Worm (Caenorhabditis elegans) whole organism, L4 larva: Measurements from ENCODE around the gene pgap-2.

Experiments used
- F26F4.8 ChIP-seq: fragments of 200-800 bp; sonication (Bioruptor generic); conservative IDR thresholded peaks from 2 replicates; pipeline ENCODE4 v1.3.6; 2022; ENCODE audit warnings: missing genetic modification characterization, missing compliant biosample characterization
- F37D6.2 ChIP-seq: sonication (generic microtip); optimal IDR thresholded peaks from 2 replicates; lab custom pipeline; 2016; ENCODE audit warnings: mild to moderate bottlenecking, missing genetic modification characterization, missing compliant biosample characterization
- Y105C5A.15 ChIP-seq: fragments of 200-800 bp; sonication (Bioruptor generic); IDR thresholded peaks from 2 replicates; pipeline ENCODE4 v1.3.6; 2022; ENCODE audit warnings: missing genetic modification characterization, missing compliant biosample characterization
- Y75B8A.6 ChIP-seq: fragments of 200-800 bp; sonication (Bioruptor generic); IDR thresholded peaks from 2 replicates; pipeline ENCODE4 v1.3.6; 2022; ENCODE audit warnings: missing genetic modification reagents, missing genetic modification characterization, missing compliant biosample characterization
- ZK546.5 ChIP-seq, 2 experiments: sonication (generic microtip); optimal IDR thresholded peaks; 2 replicates each; lab custom pipeline; 2017; ENCODE audit warnings: missing biosample characterization in 2 of 2, missing genetic modification characterization in 2 of 2
- aha-1 ChIP-seq: fragments of 150-350 bp; peaks from one replicate; lab custom pipeline; 2014; ENCODE audit warnings: missing biosample characterization, missing genetic modification characterization
- attf-4 ChIP-seq: sonication (generic microtip); optimal IDR thresholded peaks from 3 replicates; lab custom pipeline; 2017; ENCODE audit warnings: missing biosample characterization, missing genetic modification characterization
- ceh-20 ChIP-seq: fragments of 200-800 bp; sonication (Bioruptor generic); IDR thresholded peaks from 2 replicates; pipeline ENCODE4 v1.3.6; 2022; ENCODE audit warnings: missing genetic modification reagents, missing genetic modification characterization, missing compliant biosample characterization
- ceh-28 ChIP-seq: fragments of 150-350 bp; optimal IDR thresholded peaks from 2 replicates; lab custom pipeline; 2014; ENCODE audit warnings: missing biosample characterization, missing genetic modification reagents, missing genetic modification characterization
- ces-1 ChIP-seq: fragments of 150-350 bp; sonication (generic microtip); optimal IDR thresholded peaks from 4 replicates; lab custom pipeline; 2014; ENCODE audit warnings: missing biosample characterization, missing genetic modification reagents, missing genetic modification characterization
- ctbp-1 ChIP-seq: fragments of 200-800 bp; sonication (Bioruptor generic); IDR thresholded peaks from 2 replicates; pipeline ENCODE4 v1.3.6; 2022; ENCODE audit warnings: missing genetic modification reagents, missing genetic modification characterization, missing compliant biosample characterization
- daf-19 ChIP-seq: fragments of 200-800 bp; sonication (Bioruptor generic); conservative IDR thresholded peaks from 2 replicates; pipeline ENCODE4 v1.3.6; 2022; ENCODE audit warnings: missing genetic modification characterization, missing compliant biosample characterization
- dmd-6 ChIP-seq: fragments of 200-800 bp; sonication (Bioruptor generic); IDR thresholded peaks from 2 replicates; pipeline ENCODE4 v1.3.6; 2022; ENCODE audit warnings: missing genetic modification reagents, missing genetic modification characterization, missing compliant biosample characterization
- dpl-1 ChIP-seq: fragments of 150-350 bp; optimal IDR thresholded peaks from 2 replicates; lab custom pipeline; 2014; ENCODE audit warnings: missing biosample characterization, missing genetic modification reagents, missing genetic modification characterization
- egl-43 ChIP-seq: fragments of 200-800 bp; sonication (Bioruptor generic); IDR thresholded peaks from 2 replicates; pipeline ENCODE4 v1.3.6; 2022; ENCODE audit warnings: missing genetic modification reagents, missing genetic modification characterization, missing compliant biosample characterization
- fkh-10 ChIP-seq: fragments of 150-350 bp; optimal IDR thresholded peaks from 2 replicates; lab custom pipeline; 2014; ENCODE audit warnings: missing biosample characterization, missing genetic modification reagents, missing genetic modification characterization
- hif-1 ChIP-seq, 2 experiments: sonication (generic microtip); optimal IDR thresholded peaks; 2 replicates each; lab custom pipeline; 2016 to 2017; ENCODE audit warnings: missing compliant biosample characterization in 2 of 2, missing genetic modification characterization in 2 of 2, missing genetic modification reagents in 2 of 2, missing genotype in 2 of 2, mild to moderate bottlenecking in 1 of 2
- hlh-11 ChIP-seq: fragments of 200-800 bp; sonication (Bioruptor generic); optimal IDR thresholded peaks from 2 replicates; lab custom pipeline; 2018; ENCODE audit warnings: mild to moderate bottlenecking, missing genetic modification characterization, missing compliant biosample characterization
- hlh-30 ChIP-seq: sonication (generic microtip); optimal IDR thresholded peaks from 2 replicates; lab custom pipeline; 2017; ENCODE audit warnings: antibody characterized with exemption, mild to moderate bottlenecking, missing genetic modification characterization, missing compliant biosample characterization; ENCODE audit not compliant: insufficient read depth
- hmg-1.1 ChIP-seq: fragments of 200-800 bp; sonication (Bioruptor generic); IDR thresholded peaks from 2 replicates; pipeline ENCODE4 v1.3.6; 2022; ENCODE audit warnings: missing genetic modification reagents, missing genetic modification characterization, missing compliant biosample characterization
- lin-1 ChIP-seq: fragments of 200-800 bp; sonication (Bioruptor generic); IDR thresholded peaks from 2 replicates; pipeline ENCODE4 v1.3.6; 2022; ENCODE audit warnings: missing genetic modification reagents, missing genetic modification characterization, missing compliant biosample characterization
- lin-13 ChIP-seq: fragments of 150-350 bp; optimal IDR thresholded peaks from 2 replicates; lab custom pipeline; 2014; ENCODE audit warnings: missing biosample characterization, missing genetic modification reagents, missing genetic modification characterization
- lir-3 ChIP-seq: sonication (generic microtip); optimal IDR thresholded peaks from 2 replicates; lab custom pipeline; 2016; ENCODE audit warnings: mild to moderate bottlenecking, missing genetic modification characterization, missing compliant biosample characterization
- lsy-2 ChIP-seq, 2 experiments: fragments of 150-350 bp in 1 of 2; sonication (generic microtip) in 1 of 2; optimal IDR thresholded peaks; 2 replicates each; lab custom pipeline; 2014 to 2017; ENCODE audit warnings: missing biosample characterization in 2 of 2, missing genetic modification characterization in 2 of 2
- mdl-1 ChIP-seq, 2 experiments: fragments of 150-350 bp in 1 of 2; sonication (generic microtip) in 1 of 2; optimal IDR thresholded peaks; 2 replicates each; lab custom pipeline; 2014 to 2017; ENCODE audit warnings: missing biosample characterization in 2 of 2, missing genetic modification characterization in 2 of 2
- mep-1 ChIP-seq: fragments of 150-350 bp; sonication (generic microtip); optimal IDR thresholded peaks from 3 replicates; lab custom pipeline; 2014; ENCODE audit warnings: missing biosample characterization, missing genetic modification characterization
- nhr-11 ChIP-seq: fragments of 150-350 bp; optimal IDR thresholded peaks from 2 replicates; lab custom pipeline; 2014; ENCODE audit warnings: missing biosample characterization, missing genetic modification characterization
- nhr-237 ChIP-seq: sonication (generic microtip); optimal IDR thresholded peaks from 2 replicates; lab custom pipeline; 2017; ENCODE audit warnings: missing biosample characterization, missing genetic modification characterization
- nhr-28 ChIP-seq: fragments of 150-350 bp; optimal IDR thresholded peaks from 2 replicates; lab custom pipeline; 2014; ENCODE audit warnings: missing biosample characterization, missing genetic modification characterization
- nhr-41 ChIP-seq: fragments of 200-800 bp; sonication (Bioruptor generic); IDR thresholded peaks from 2 replicates; pipeline ENCODE4 v1.3.6; 2022; ENCODE audit warnings: missing genetic modification reagents, missing genetic modification characterization, missing compliant biosample characterization
- nhr-42 ChIP-seq: fragments of 200-800 bp; sonication (Bioruptor generic); IDR thresholded peaks from 2 replicates; pipeline ENCODE4 v1.3.6; 2022; ENCODE audit warnings: missing genetic modification characterization, missing compliant biosample characterization
- nhr-6 ChIP-seq: fragments of 150-350 bp; optimal IDR thresholded peaks from 2 replicates; lab custom pipeline; 2014; ENCODE audit warnings: missing biosample characterization, missing genetic modification characterization
- rbr-2 ChIP-seq: sonication (generic microtip); optimal IDR thresholded peaks from 2 replicates; lab custom pipeline; 2016; ENCODE audit warnings: missing genotype, missing genetic modification characterization, missing compliant biosample characterization
- spr-1 ChIP-seq: sonication (generic microtip); optimal IDR thresholded peaks from 2 replicates; lab custom pipeline; 2016; ENCODE audit warnings: mild to moderate bottlenecking, missing genetic modification characterization, missing compliant biosample characterization
- tag-97 ChIP-seq: fragments of 200-800 bp; sonication (Bioruptor generic); IDR thresholded peaks from 2 replicates; pipeline ENCODE4 v1.3.6; 2022; ENCODE audit warnings: missing genetic modification characterization, missing compliant biosample characterization
- unc-62 ChIP-seq, 3 experiments: fragments of 150-350 bp in 1 of 3; sonication (generic microtip); optimal IDR thresholded peaks in 2 of 3; peaks in 1 of 3; 1 replicate in 1 of 3; 2 replicates in 2 of 3; lab custom pipeline; 2014 to 2017; ENCODE audit warnings: missing biosample characterization in 3 of 3, missing genetic modification characterization in 3 of 3, missing genetic modification reagents in 3 of 3, missing genotype in 1 of 3

Gene pgap-2

ce11 chrIII:4705207-4705606 lies at the start of gene pgap-2:
TSS of gene pgap-2 (plus strand) at chrIII:4705507.
- TF ChIP-seq spr-1 = no peak
- no peak for TF ChIP-seq Y105C5A.15
- TF ChIP-seq unc-62 (GFP tag; optimal IDR thresholded peaks at IDR 0.05 in 1 of 2; lab: Kevin White, UChicago) = peak in 1 of 2 experiments; percentile 5
- TF ChIP-seq unc-62 (tag; optimal IDR thresholded peaks at IDR 0.05; lab: Kevin White, UChicago) = no peak
- TF ChIP-seq nhr-41 = no peak
- no peak for TF ChIP-seq lir-3 (tag; lab: Kevin White, UChicago)
- TF ChIP-seq Y75B8A.6 (GFP tag; lab: Robert Waterston, UW) = no peak

ce11 chrIII:4656415-4656814 lies 48.9 kb upstream of the pgap-2 start:
- TF ChIP-seq dpl-1 (GFP tag; lab: Kevin White, UChicago) (peak; percentile 18), hlh-30 (tag; lab: Kevin White, UChicago) (peak; percentile 81), nhr-42 (GFP tag; lab: Robert Waterston, UW) (no peak), lin-13 (GFP tag; lab: Kevin White, UChicago) (no peak), fkh-10 (GFP tag; lab: Kevin White, UChicago) (peak; percentile 62), lsy-2 (tag; optimal IDR thresholded peaks at IDR 0.05; lab: Kevin White, UChicago) (peak; percentile 5 to 61), aha-1 (peak; percentile 97), hmg-1.1 (GFP tag; lab: Robert Waterston, UW) (peak; percentile 73), rbr-2 (tag; lab: Kevin White, UChicago) (peak; percentile 82), ceh-20 (GFP tag; lab: Robert Waterston, UW) (0 out of 2 replicates have a peak, but pooled peaks have one; percentile 53), daf-19 (GFP tag; lab: Robert Waterston, UW) (no peak), mdl-1 (tag; optimal IDR thresholded peaks at IDR 0.05; lab: Kevin White, UChicago) (peak in 1 of 2 experiments; percentile 65), mep-1 (peak; percentile 63), nhr-11 (peak; percentile 9), nhr-28 (tag; lab: Kevin White, UChicago) (no peak), F37D6.2 (tag; lab: Kevin White, UChicago) (peak; percentile 53), hlh-11 (peak; percentile 22), dmd-6 (GFP tag; lab: Robert Waterston, UW) (0 out of 2 replicates have a peak, but pooled peaks have one; percentile 5), tag-97 (no peak), egl-43 (GFP tag; lab: Robert Waterston, UW) (peak; percentile 69; the same call in 1 of the 2 replicates), ceh-28 (tag; lab: Kevin White, UChicago) (peak; percentile 53), ctbp-1 (GFP tag; lab: Robert Waterston, UW) (peak; percentile 65; the same call in 1 of the 2 replicates), ZK546.5 (tag; optimal IDR thresholded peaks at IDR 0.05; lab: Kevin White, UChicago) (no peak), hif-1 (tag; optimal IDR thresholded peaks at IDR 0.05; lab: Kevin White, UChicago) (peak in 1 of 2 experiments; percentile 28), lin-1 (GFP tag; lab: Robert Waterston, UW) (no peak)

ce11 chrIII:4657386-4657785 lies 47.9 kb upstream of the pgap-2 start:
- TF ChIP-seq fkh-10 (GFP tag; lab: Kevin White, UChicago) = no peak
- peak; percentile 90 for TF ChIP-seq ces-1 (GFP tag; lab: Kevin White, UChicago)
- TF ChIP-seq nhr-6 (tag; lab: Kevin White, UChicago) = no peak
- TF ChIP-seq attf-4 (tag; lab: Kevin White, UChicago) = no peak
- no peak for TF ChIP-seq nhr-237 (tag; lab: Kevin White, UChicago)

ce11 chrIII:4658384-4658844 lies 46.9 kb upstream of the pgap-2 start, which contains the start of gene cdka-1:
TSS of gene cdka-1 (plus strand) at chrIII:4658794.
- TF ChIP-seq F26F4.8 (GFP tag; lab: Robert Waterston, UW) (no peak), hlh-30 (tag; lab: Kevin White, UChicago) (peak; percentile 9), hmg-1.1 (GFP tag; lab: Robert Waterston, UW) (no peak), rbr-2 (tag; lab: Kevin White, UChicago) (peak; percentile 12), F37D6.2 (tag; lab: Kevin White, UChicago) (peak; percentile 13), ces-1 (GFP tag; lab: Kevin White, UChicago) (peak; percentile 81), mep-1 (peak; percentile 15), ctbp-1 (GFP tag; lab: Robert Waterston, UW) (0 out of 2 replicates have a peak, but pooled peaks have one; percentile 31), lsy-2 (tag; optimal IDR thresholded peaks at IDR 0.05; lab: Kevin White, UChicago) (peak in 1 of 2 experiments; percentile 35)
- TF ChIP-seq, all 104 proteins: peak for 7
